Fruit fly (Drosophila melanogaster) whole organism, pupa: ENCODE results near the gene CG42268.

ENCODE experiments used
- CG10348 ChIP-seq: fragments of 200-800 bp; sonication (Bioruptor generic); IDR thresholded peaks from 2 replicates; pipeline ENCODE4 v1.3.6; 2022; ENCODE audit warnings: missing biosample characterization, missing genetic modification characterization
- CG12605 ChIP-seq: fragments of 200-800 bp; sonication (Bioruptor generic); IDR thresholded peaks from 2 replicates; pipeline ENCODE4 v1.3.6; 2022; ENCODE audit warnings: missing biosample characterization, missing genetic modification characterization
- CG13204 ChIP-seq: fragments of 200-800 bp; sonication (Bioruptor generic); optimal IDR thresholded peaks from 2 replicates; lab custom pipeline; 2018; ENCODE audit warnings: missing biosample characterization, mild to moderate bottlenecking, missing genetic modification characterization, moderate library complexity
- CG14655 ChIP-seq: fragments of 200-800 bp; sonication (Bioruptor generic); optimal IDR thresholded peaks from 3 replicates; lab custom pipeline; 2017; ENCODE audit warnings: mild to moderate bottlenecking, missing biosample characterization, missing genetic modification reagents, missing genetic modification characterization
- CG15710 ChIP-seq: fragments of 200-800 bp; sonication (Bioruptor generic); optimal IDR thresholded peaks from 2 replicates; lab custom pipeline; 2018; ENCODE audit warnings: missing biosample characterization, mild to moderate bottlenecking, missing genetic modification characterization, moderate library complexity
- CG17806 ChIP-seq: fragments of 200-800 bp; sonication (Bioruptor generic); optimal IDR thresholded peaks from 2 replicates; lab custom pipeline; 2018; ENCODE audit warnings: missing biosample characterization, mild to moderate bottlenecking, missing genetic modification characterization, moderate library complexity
- CG32121 ChIP-seq: fragments of 200-800 bp; sonication (Bioruptor generic); IDR thresholded peaks from 2 replicates; pipeline ENCODE4 v1.3.6; 2022; ENCODE audit warnings: missing biosample characterization, missing genetic modification characterization
- CG34367 ChIP-seq: fragments of 200-800 bp; sonication (Bioruptor generic); optimal IDR thresholded peaks from 2 replicates; lab custom pipeline; 2018; ENCODE audit warnings: missing biosample characterization, mild to moderate bottlenecking, missing genetic modification characterization
- CG4496 ChIP-seq: fragments of 200-800 bp; sonication (Bioruptor generic); IDR thresholded peaks from 3 replicates; pipeline ENCODE4 v1.3.6; 2022; ENCODE audit warnings: missing biosample characterization, missing genetic modification characterization
- CG8159 ChIP-seq: fragments of 200-800 bp; sonication (Bioruptor generic); optimal IDR thresholded peaks from 3 replicates; lab custom pipeline; 2018; ENCODE audit warnings: missing biosample characterization, mild to moderate bottlenecking, missing genetic modification characterization, moderate library complexity
- CG8301 ChIP-seq: fragments of 200-800 bp; sonication (Bioruptor generic); optimal IDR thresholded peaks from 2 replicates; lab custom pipeline; 2018; ENCODE audit warnings: missing biosample characterization, mild to moderate bottlenecking, missing genetic modification characterization
- CG9948 ChIP-seq: fragments of 200-800 bp; sonication (Bioruptor generic); optimal IDR thresholded peaks from 2 replicates; lab custom pipeline; 2018; ENCODE audit warnings: missing biosample characterization, mild to moderate bottlenecking, missing genetic modification characterization, moderate library complexity
- D1 ChIP-seq: fragments of 200-800 bp; sonication (Bioruptor generic); optimal IDR thresholded peaks from 2 replicates; lab custom pipeline; 2018; ENCODE audit warnings: missing biosample characterization, mild to moderate bottlenecking, missing genetic modification characterization, moderate library complexity
- EcR ChIP-seq: fragments of 200-800 bp; sonication (Bioruptor generic); optimal IDR thresholded peaks from 3 replicates; lab custom pipeline; 2019; ENCODE audit warnings: missing biosample characterization, missing genetic modification characterization, mild to moderate bottlenecking, moderate library complexity, missing genetic modification reagents
- Ets98B ChIP-seq: fragments of 200-800 bp; sonication (Bioruptor generic); IDR thresholded peaks from 2 replicates; pipeline ENCODE4 v1.3.6; 2022; ENCODE audit warnings: missing biosample characterization, missing genetic modification characterization
- Pif1A ChIP-seq: fragments of 200-800 bp; sonication (Bioruptor generic); optimal IDR thresholded peaks from 3 replicates; lab custom pipeline; 2016; ENCODE audit warnings: missing biosample characterization, missing genetic modification characterization
- Pif1B ChIP-seq: fragments of 200-800 bp; sonication (Bioruptor generic); optimal IDR thresholded peaks from 3 replicates; lab custom pipeline; 2016; ENCODE audit warnings: missing biosample characterization, missing genetic modification characterization
- Snoo ChIP-seq: fragments of 200-800 bp; sonication (Bioruptor generic); optimal IDR thresholded peaks from 3 replicates; lab custom pipeline; 2017; ENCODE audit warnings: missing biosample characterization, mild to moderate bottlenecking, missing genetic modification characterization, inconsistent platforms
- fd96Ca ChIP-seq: fragments of 200-800 bp; sonication (Bioruptor generic); IDR thresholded peaks from 3 replicates; pipeline ENCODE4 v1.3.6; 2022; ENCODE audit warnings: missing biosample characterization, missing genetic modification characterization
- gl ChIP-seq: fragments of 200-800 bp; sonication (Bioruptor generic); optimal IDR thresholded peaks from 2 replicates; lab custom pipeline; 2018; ENCODE audit warnings: missing biosample characterization, mild to moderate bottlenecking, missing genetic modification characterization
- rn ChIP-seq: fragments of 200-800 bp; sonication (Bioruptor generic); IDR thresholded peaks from 2 replicates; pipeline ENCODE4 v1.3.6; 2022; ENCODE audit warnings: missing biosample characterization, missing genetic modification characterization

Gene CG42268

dm6 chr3L:9698193-9698642 is 62.0 kb downstream of the CG42268 start, which contains the start of gene Ubc4:
TSS of gene Ubc4 (plus strand) at chr3L:9698336.
- peak; percentile 39 for TF ChIP-seq Ets98B (GFP tag; lab: Robert Waterston, UW)
- no peak for TF ChIP-seq CG13204
- peak; percentile 7 for TF ChIP-seq CG15710 (tag; lab: Kevin White, UChicago)
- no peak for TF ChIP-seq fd96Ca (GFP tag; lab: Robert Waterston, UW)
- 0 out of 2 replicates have a peak, but pooled peaks have one; percentile 9 for TF ChIP-seq CG32121
- no peak for TF ChIP-seq CG10348
- TF ChIP-seq CG17806 (tag; lab: Kevin White, UChicago) = peak; percentile 8
- TF ChIP-seq CG4496 (GFP tag; lab: Robert Waterston, UW) = peak; percentile 12; the same call in 1 of the 3 replicates
- peak; percentile 26 for TF ChIP-seq EcR
- TF ChIP-seq CG8159 (tag; lab: Kevin White, UChicago) = peak; percentile 2
- TF ChIP-seq D1 (tag; lab: Kevin White, UChicago) = no peak
- TF ChIP-seq Snoo (tag; lab: Kevin White, UChicago) = peak; percentile 8
- peak; percentile 40 for TF ChIP-seq gl (tag; lab: Kevin White, UChicago)

dm6 chr3L:9697527-9697883 is 62.7 kb downstream of the CG42268 start:
- no peak for TF ChIP-seq CG17806 (tag; lab: Kevin White, UChicago)
- no peak for TF ChIP-seq fd96Ca (GFP tag; lab: Robert Waterston, UW)
- no peak for TF ChIP-seq Ets98B (GFP tag; lab: Robert Waterston, UW)
- TF ChIP-seq CG8301 (tag; lab: Kevin White, UChicago) = no peak
- no peak for TF ChIP-seq gl (tag; lab: Kevin White, UChicago)
- TF ChIP-seq CG34367 = no peak
- no peak for TF ChIP-seq EcR
- TF ChIP-seq CG13204 = no peak
- no peak for TF ChIP-seq rn (GFP tag; lab: Robert Waterston, UW)
- TF ChIP-seq CG9948 (tag; lab: Kevin White, UChicago) = no peak
- TF ChIP-seq CG12605 (GFP tag; lab: Robert Waterston, UW) = no peak
- no peak for TF ChIP-seq CG4496 (GFP tag; lab: Robert Waterston, UW)
- TF ChIP-seq CG14655 = no peak
- TF ChIP-seq Pif1B (GFP tag; lab: Kevin White, UChicago) = no peak
- no peak for TF ChIP-seq D1 (tag; lab: Kevin White, UChicago)
- no peak for TF ChIP-seq Pif1A (GFP tag; lab: Kevin White, UChicago)
- no peak for TF ChIP-seq CG32121
- TF ChIP-seq CG8159 (tag; lab: Kevin White, UChicago) = no peak

- TF ChIP-seq CG8159 (tag; lab: Kevin White, UChicago) (peak; percentile 79), Ets98B (GFP tag; lab: Robert Waterston, UW) (peak; percentile 96), Snoo (tag; lab: Kevin White, UChicago) (peak; percentile 85), CG4496 (GFP tag; lab: Robert Waterston, UW) (peak; percentile 93), CG17806 (tag; lab: Kevin White, UChicago) (peak; percentile 83), Pif1B (GFP tag; lab: Kevin White, UChicago) (peak; percentile 87), CG12605 (GFP tag; lab: Robert Waterston, UW) (peak; percentile 87), CG10348 (no peak), fd96Ca (GFP tag; lab: Robert Waterston, UW) (peak; percentile 93), CG9948 (tag; lab: Kevin White, UChicago) (peak; percentile 67), gl (tag; lab: Kevin White, UChicago) (peak; percentile 79), rn (GFP tag; lab: Robert Waterston, UW) (peak; percentile 81), CG8301 (tag; lab: Kevin White, UChicago) (peak; percentile 82), CG34367 (peak; percentile 64), CG13204 (no peak), CG32121 (peak; percentile 80), D1 (tag; lab: Kevin White, UChicago) (no peak), Pif1A (GFP tag; lab: Kevin White, UChicago) (peak; percentile 89), CG15710 (tag; lab: Kevin White, UChicago) (peak; percentile 70), CG14655 (no peak), EcR (peak; percentile 52)
These were observed 63.3 kb downstream of the CG42268 start, which contains the start of gene Prps for dm6 chr3L:9696650-9697526. TSS of gene Prps (minus strand) at chr3L:9696700.

dm6 chr3L:9695647-9696046 is 64.5 kb downstream of the CG42268 start:
- no peak for TF ChIP-seq Pif1B (GFP tag; lab: Kevin White, UChicago)
- TF ChIP-seq D1 (tag; lab: Kevin White, UChicago) = peak; percentile 19
- peak; percentile 21 for TF ChIP-seq CG9948 (tag; lab: Kevin White, UChicago)
- no peak for TF ChIP-seq CG12605 (GFP tag; lab: Robert Waterston, UW)
- peak; percentile 47 for TF ChIP-seq CG34367
- peak; percentile 0 for TF ChIP-seq CG8159 (tag; lab: Kevin White, UChicago)
- TF ChIP-seq gl (tag; lab: Kevin White, UChicago) = no peak
- no peak for TF ChIP-seq fd96Ca (GFP tag; lab: Robert Waterston, UW)
- no peak for TF ChIP-seq Pif1A (GFP tag; lab: Kevin White, UChicago)
- TF ChIP-seq CG32121 = peak; percentile 31; the same call in 1 of the 2 replicates
- TF ChIP-seq CG10348 = no peak
- TF ChIP-seq Snoo (tag; lab: Kevin White, UChicago) = peak; percentile 15
- no peak for TF ChIP-seq rn (GFP tag; lab: Robert Waterston, UW)
- TF ChIP-seq Ets98B (GFP tag; lab: Robert Waterston, UW) = 0 out of 2 replicates have a peak, but pooled peaks have one; percentile 34
- 0 out of 3 replicates have a peak, but pooled peaks have one; percentile 30 for TF ChIP-seq CG4496 (GFP tag; lab: Robert Waterston, UW)
- TF ChIP-seq CG14655 = peak; percentile 5
- no peak for TF ChIP-seq EcR
- peak; percentile 42 for TF ChIP-seq CG17806 (tag; lab: Kevin White, UChicago)
- no peak for TF ChIP-seq CG13204
- TF ChIP-seq CG8301 (tag; lab: Kevin White, UChicago) = peak; percentile 37
- TF ChIP-seq CG15710 (tag; lab: Kevin White, UChicago) = peak; percentile 36
